Worm (Caenorhabditis elegans) whole organism, young adult: ENCODE measurements around the gene mpz-1.

Experiments used
- Y95B8A.8 ChIP-seq: fragments of 200-800 bp; sonication (Bioruptor generic); IDR thresholded peaks from 2 replicates; pipeline ENCODE4 v1.3.6; 2022; ENCODE audit warnings: missing genetic modification reagents, missing genetic modification characterization, missing compliant biosample characterization
- ceh-79 ChIP-seq: sonication (generic microtip); optimal IDR thresholded peaks from 2 replicates; lab custom pipeline; 2017; ENCODE audit warnings: mild to moderate bottlenecking, missing genetic modification characterization, missing compliant biosample characterization
- ekl-4 ChIP-seq: fragments of 200-800 bp; sonication (Bioruptor generic); IDR thresholded peaks from 2 replicates; pipeline ENCODE4 v1.3.6; 2022; ENCODE audit warnings: missing genetic modification reagents, missing genetic modification characterization, missing compliant biosample characterization
- gei-17 ChIP-seq: fragments of 200-800 bp; sonication (Bioruptor generic); optimal IDR thresholded peaks from 2 replicates; lab custom pipeline; 2018; ENCODE audit warnings: mild to moderate bottlenecking, missing genetic modification characterization, missing compliant biosample characterization
- hsf-1 ChIP-seq: fragments of 200-800 bp; sonication (Bioruptor generic); IDR thresholded peaks from 2 replicates; pipeline ENCODE4 v1.3.6; 2022; ENCODE audit warnings: missing genetic modification reagents, missing genetic modification characterization, missing compliant biosample characterization
- nfya-1 ChIP-seq: sonication (generic microtip); optimal IDR thresholded peaks from 2 replicates; lab custom pipeline; 2017; ENCODE audit warnings: antibody characterized with exemption, missing compliant biosample characterization, missing genetic modification characterization, borderline replicate concordance; ENCODE audit not compliant: insufficient read depth
- nhr-90 ChIP-seq: sonication (generic microtip); optimal IDR thresholded peaks from 2 replicates; lab custom pipeline; 2016; ENCODE audit warnings: missing genotype, mild to moderate bottlenecking, missing genetic modification characterization, missing compliant biosample characterization
- snpc-4 ChIP-seq, 5 experiments: fragments of 150-350 bp in 1 of 5; sonication (generic microtip) in 4 of 5; optimal IDR thresholded peaks; 2 replicates each; lab custom pipeline; 2014 to 2018; ENCODE audit warnings: missing genetic modification characterization in 5 of 5, missing biosample characterization in 3 of 5, antibody characterized with exemption in 2 of 5, mild to moderate bottlenecking in 2 of 5, missing compliant biosample characterization in 2 of 5, missing genotype in 2 of 5, moderate library complexity in 2 of 5, missing genetic modification reagents in 1 of 5
- unc-130 ChIP-seq: sonication (generic microtip); optimal IDR thresholded peaks from 2 replicates; lab custom pipeline; 2016; ENCODE audit warnings: missing genetic modification reagents, missing genetic modification characterization, missing compliant biosample characterization

DNA sequence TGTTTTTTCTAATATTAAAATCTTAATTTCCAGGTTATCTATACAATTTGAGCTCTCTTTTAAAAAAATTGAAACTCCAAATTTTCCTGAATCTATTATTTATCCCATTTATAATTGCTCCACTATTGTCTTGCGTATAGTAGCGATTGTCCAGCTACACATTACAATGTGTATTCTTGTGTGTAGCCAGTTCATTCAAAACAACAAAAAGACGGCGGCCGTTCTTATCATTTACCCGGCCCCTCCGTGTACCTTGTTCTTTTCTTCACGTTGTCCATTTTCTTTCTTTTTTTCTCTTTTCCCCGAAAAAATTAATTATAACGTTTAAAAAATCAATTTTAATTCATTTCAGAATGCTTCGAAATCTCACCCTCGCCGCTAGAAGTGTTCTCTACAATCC is 42.8 kb upstream of the mpz-1 start, which contains the start of gene ech-4:
- TF ChIP-seq hsf-1, result no peak
- TF ChIP-seq snpc-4 (GFP tag; optimal IDR thresholded peaks at IDR 0.05; lab: Kevin White, UChicago), result no peak
- no peak for TF ChIP-seq snpc-4 (tag; optimal IDR thresholded peaks at IDR 0.05; lab: Kevin White, UChicago)
- no peak for TF ChIP-seq gei-17 (GFP tag; lab: Kevin White, UChicago)
- no peak for TF ChIP-seq ceh-79 (tag; lab: Kevin White, UChicago)
- no peak for TF ChIP-seq nfya-1
- no peak for TF ChIP-seq nhr-90
- TF ChIP-seq Y95B8A.8 (GFP tag; lab: Robert Waterston, UW), result no peak
- TF ChIP-seq ekl-4, result no peak
- TF ChIP-seq unc-130 (GFP tag; lab: Kevin White, UChicago), result no peak
